Worm (Caenorhabditis elegans) whole organism, mixed stage, embryonic: ENCODE data around the gene pat-9.

ENCODE experiments used
- drap-1 ChIP-seq: fragments of 200-800 bp; sonication (Bioruptor generic); optimal IDR thresholded peaks from 3 replicates; lab custom pipeline; 2018; ENCODE audit warnings: mild to moderate bottlenecking, missing genetic modification characterization, missing compliant biosample characterization
- lsy-2 ChIP-seq: fragments of 150-350 bp; optimal IDR thresholded peaks from 2 replicates; lab custom pipeline; 2014; ENCODE audit warnings: missing biosample characterization, missing genetic modification characterization
- nhr-76 ChIP-seq: sonication (generic microtip); optimal IDR thresholded peaks from 2 replicates; lab custom pipeline; 2017; ENCODE audit warnings: missing biosample characterization, missing genetic modification characterization

DNA sequence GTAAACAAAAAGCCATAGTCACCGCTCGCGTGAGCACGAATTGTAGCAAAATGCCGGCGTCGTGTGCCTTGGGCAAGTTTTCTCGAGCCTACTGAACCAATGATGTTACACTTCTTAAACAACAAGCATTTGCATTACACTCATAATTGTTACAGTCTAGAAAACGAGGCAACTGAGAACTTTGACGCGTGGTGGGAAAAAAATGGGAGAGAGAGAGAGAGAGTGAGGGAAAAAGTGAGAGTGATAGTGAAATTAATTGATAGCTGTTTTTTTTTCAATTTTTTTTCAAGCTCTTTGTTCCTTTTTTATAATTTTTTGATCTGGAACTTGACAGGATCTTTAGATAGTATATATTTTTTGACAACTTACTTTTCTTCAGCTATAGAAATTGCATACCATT, 1.5 kb upstream of the pat-9 start:
- no peak for TF ChIP-seq nhr-76 (tag; lab: Kevin White, UChicago)
- no peak for TF ChIP-seq lsy-2 (tag; lab: Kevin White, UChicago)
- TF ChIP-seq drap-1 (GFP tag; lab: Kevin White, UChicago), result no peak
